Worm (Caenorhabditis elegans) whole organism, midembryonic: ENCODE results near the gene nhr-51.

Experiments used
- cog-1 ChIP-seq: sonication (generic microtip); optimal IDR thresholded peaks from 2 replicates; lab custom pipeline; 2016; ENCODE audit warnings: missing genetic modification characterization, missing compliant biosample characterization
- flt-1 ChIP-seq: fragments of 200-800 bp; sonication (Bioruptor generic); IDR thresholded peaks from 2 replicates; pipeline ENCODE4 v1.3.6; 2022; ENCODE audit warnings: missing genetic modification characterization, missing compliant biosample characterization
- klf-2 ChIP-seq: fragments of 200-800 bp; sonication (Bioruptor generic); conservative IDR thresholded peaks from 2 replicates; pipeline ENCODE4 v1.3.6; 2022; ENCODE audit warnings: missing genetic modification reagents, missing genetic modification characterization, missing compliant biosample characterization
- med-1 ChIP-seq: sonication (generic microtip); optimal IDR thresholded peaks from 2 replicates; lab custom pipeline; 2017; ENCODE audit warnings: missing genetic modification characterization, mild to moderate bottlenecking, missing compliant biosample characterization, antibody characterized with exemption, missing genetic modification reagents; ENCODE audit not compliant: insufficient read depth
- ref-1 ChIP-seq: fragments of 200-800 bp; sonication (Bioruptor generic); conservative IDR thresholded peaks from 2 replicates; pipeline ENCODE4 v1.3.6; 2022; ENCODE audit warnings: missing genetic modification reagents, missing genetic modification characterization, missing compliant biosample characterization
- tab-1 ChIP-seq: fragments of 200-800 bp; sonication (Bioruptor generic); IDR thresholded peaks from 2 replicates; pipeline ENCODE4 v1.3.6; 2022; ENCODE audit warnings: missing genetic modification characterization, missing compliant biosample characterization
- ztf-23 ChIP-seq: fragments of 200-800 bp; sonication (Bioruptor generic); IDR thresholded peaks from 2 replicates; pipeline ENCODE4 v1.3.6; 2022; ENCODE audit warnings: missing genetic modification reagents, missing genetic modification characterization, missing compliant biosample characterization

DNA sequence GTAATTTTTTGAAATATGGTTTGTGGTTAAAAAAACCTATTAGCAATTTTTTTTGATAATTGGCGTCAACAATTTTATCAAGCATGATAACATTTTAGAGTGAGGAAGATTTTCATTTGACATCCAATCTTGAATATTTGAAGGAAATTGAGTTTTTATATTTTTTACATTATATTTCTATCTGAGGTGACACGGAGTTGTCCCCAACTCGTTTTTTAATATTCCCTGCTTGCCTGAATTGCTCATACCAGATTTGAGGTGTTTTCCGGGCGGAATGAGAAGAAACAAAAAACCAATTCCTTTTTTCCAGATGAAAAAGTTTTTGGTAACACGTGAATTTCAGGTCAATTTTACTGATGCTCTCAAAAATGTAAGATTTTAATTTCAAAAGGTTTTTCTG, 45.8 kb downstream of the nhr-51 start, which contains the start of gene Y6E2A.7:
- TF ChIP-seq klf-2 (GFP tag; lab: Robert Waterston, UW) (no peak), med-1 (GFP tag; lab: Kevin White, UChicago) (no peak), tab-1 (GFP tag; lab: Robert Waterston, UW) (no peak), ref-1 (GFP tag; lab: Robert Waterston, UW) (no peak), ztf-23 (no peak), flt-1 (GFP tag; lab: Robert Waterston, UW) (no peak), cog-1 (tag; lab: Kevin White, UChicago) (no peak)
